Fruit fly (Drosophila melanogaster): ENCODE measurements around the gene mei-P22.
A peak's percentile ranks its signal among the peaks of the same experiment; 100 is the strongest.

Gene mei-P22

dm6 chr3L:7243775-7244438, at the start of gene mei-P22, which contains the start of gene mRpL50:
mei-P22 (plus strand) TSS chr3L:7244388.
mRpL50 (minus strand) TSS chr3L:7243933.
- TF ChIP-seq noc (tag; optimal IDR thresholded peaks at IDR 0.05): no peak

dm6 chr3L:7234212-7234611, 10.0 kb upstream of the mei-P22 start, which contains the start of gene CG14826:
CG14826 (plus strand) TSS chr3L:7234512.
- no peak for TF ChIP-seq noc (tag; optimal IDR thresholded peaks at IDR 0.05)

dm6 chr3L:7238072-7238759, 6.0 kb upstream of the mei-P22 start, which contains the start of the genes CG14829 and BHD:
CG14829 (minus strand) TSS chr3L:7238122.
BHD (plus strand) TSS chr3L:7238542.
- TF ChIP-seq noc (tag; optimal IDR thresholded peaks at IDR 0.05): no peak

DNA sequence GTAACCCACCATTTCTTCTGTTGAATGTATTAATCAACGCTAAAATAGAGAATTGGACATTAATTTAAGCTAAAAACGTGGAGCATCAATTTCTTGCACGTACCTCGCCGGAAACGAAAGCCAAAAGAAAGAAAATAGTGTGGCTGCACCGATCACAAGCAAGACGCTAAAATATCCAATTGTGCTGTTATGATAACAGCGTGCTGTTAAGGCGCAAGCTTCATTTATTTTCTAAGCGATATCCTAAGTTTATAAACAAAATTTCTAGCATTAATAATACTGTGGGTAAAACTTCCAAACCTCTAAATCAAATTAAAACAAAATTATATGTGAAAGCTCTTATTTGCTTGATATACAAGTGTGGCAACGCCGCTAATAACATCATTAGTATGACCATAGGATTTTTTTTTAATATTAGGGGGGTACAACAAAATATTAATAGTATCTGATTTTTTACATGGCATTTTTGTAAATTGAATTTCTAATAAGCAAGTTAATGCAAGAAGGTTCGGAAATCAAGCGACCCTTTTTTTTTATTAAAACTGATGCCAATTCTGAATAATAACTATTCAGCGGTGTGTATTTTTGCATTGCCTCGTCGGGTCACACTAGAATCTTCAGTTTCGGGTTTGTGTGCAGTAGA, 2.9 kb upstream of the mei-P22 start, which contains the start of the genes RpL18 and Neos:
Gene RpL18 (minus strand): TSS at position 135 of the 643 bp plus-strand sequence.
Gene Neos (plus strand): TSS at position 412 of the 643 bp plus-strand sequence.
- TF ChIP-seq noc (tag; optimal IDR thresholded peaks at IDR 0.05): peak; percentile 62

DNA sequence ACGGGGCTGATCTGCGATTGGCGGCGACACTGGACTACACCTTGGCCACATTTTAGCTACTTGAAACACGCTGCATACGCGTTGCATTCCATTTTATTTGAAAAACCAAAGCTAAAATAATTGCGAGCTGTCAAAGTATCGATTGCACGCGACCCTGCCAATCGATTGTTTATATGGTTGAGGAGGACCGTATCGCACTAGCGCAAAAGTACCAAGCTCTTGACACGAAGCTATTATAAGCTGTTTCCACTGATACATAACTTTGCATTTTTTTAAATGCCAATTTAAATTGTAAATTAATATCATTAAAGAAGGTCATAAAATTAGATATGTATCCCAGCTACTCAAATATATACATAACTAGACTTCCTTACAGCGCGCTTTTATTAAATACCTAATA, 5.0 kb downstream of the mei-P22 start, which contains the start of gene Cdc27:
Gene Cdc27 (minus strand): TSS at position 174 of the 400 bp plus-strand sequence.
- no peak for TF ChIP-seq noc (tag; optimal IDR thresholded peaks at IDR 0.05)

- peak; percentile 20 for TF ChIP-seq noc (tag; optimal IDR thresholded peaks at IDR 0.05)
Observed at dm6 chr3L:7250469-7250868, 6.3 kb downstream of the mei-P22 start, which contains the start of gene MED4. MED4 (minus strand) TSS chr3L:7250527.

DNA sequence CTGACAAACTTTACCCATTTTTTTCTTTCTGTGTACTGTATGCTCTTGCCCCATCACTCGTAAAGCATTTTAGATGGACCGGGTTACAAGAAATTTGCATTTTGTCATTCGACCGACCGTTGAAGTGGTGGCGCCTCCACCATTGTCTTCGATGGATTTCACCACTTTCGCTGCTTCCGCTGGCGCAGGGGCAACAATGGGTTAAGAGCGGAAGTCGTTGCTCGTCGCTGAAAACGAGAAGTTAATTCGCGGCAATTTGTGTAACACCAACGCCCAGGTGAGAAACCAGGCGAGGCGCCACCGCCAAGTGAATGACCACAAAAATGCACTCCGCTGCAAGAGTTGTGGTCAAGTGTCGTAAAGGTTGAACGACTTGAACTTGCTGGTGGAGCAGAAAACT, 10.5 kb downstream of the mei-P22 start:
- TF ChIP-seq noc (tag; optimal IDR thresholded peaks at IDR 0.05): no peak

DNA sequence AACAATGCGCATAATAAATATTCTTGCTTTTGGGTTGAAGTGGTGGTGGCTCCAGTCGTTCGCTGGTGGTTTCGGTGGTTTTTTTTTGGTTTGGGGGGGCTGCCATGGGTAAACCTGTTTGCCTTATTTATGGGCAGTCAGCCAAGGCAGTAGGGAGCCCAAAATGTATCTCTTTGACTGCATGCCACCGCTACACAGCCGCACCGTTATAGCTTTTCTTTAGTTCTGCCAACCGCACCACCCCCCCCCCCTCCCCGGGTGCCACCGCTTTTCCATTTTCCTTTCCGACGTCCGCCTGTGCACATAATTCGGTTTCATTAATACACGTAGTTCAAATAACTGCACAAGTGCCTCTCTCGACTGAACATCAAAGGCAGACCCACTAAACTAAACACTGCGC, 14.1 kb downstream of the mei-P22 start:
- TF ChIP-seq noc (tag; optimal IDR thresholded peaks at IDR 0.05): no peak

dm6 chr3L:7262471-7262870, 18.3 kb downstream of the mei-P22 start:
- no peak for TF ChIP-seq noc (tag; optimal IDR thresholded peaks at IDR 0.05)

DNA sequence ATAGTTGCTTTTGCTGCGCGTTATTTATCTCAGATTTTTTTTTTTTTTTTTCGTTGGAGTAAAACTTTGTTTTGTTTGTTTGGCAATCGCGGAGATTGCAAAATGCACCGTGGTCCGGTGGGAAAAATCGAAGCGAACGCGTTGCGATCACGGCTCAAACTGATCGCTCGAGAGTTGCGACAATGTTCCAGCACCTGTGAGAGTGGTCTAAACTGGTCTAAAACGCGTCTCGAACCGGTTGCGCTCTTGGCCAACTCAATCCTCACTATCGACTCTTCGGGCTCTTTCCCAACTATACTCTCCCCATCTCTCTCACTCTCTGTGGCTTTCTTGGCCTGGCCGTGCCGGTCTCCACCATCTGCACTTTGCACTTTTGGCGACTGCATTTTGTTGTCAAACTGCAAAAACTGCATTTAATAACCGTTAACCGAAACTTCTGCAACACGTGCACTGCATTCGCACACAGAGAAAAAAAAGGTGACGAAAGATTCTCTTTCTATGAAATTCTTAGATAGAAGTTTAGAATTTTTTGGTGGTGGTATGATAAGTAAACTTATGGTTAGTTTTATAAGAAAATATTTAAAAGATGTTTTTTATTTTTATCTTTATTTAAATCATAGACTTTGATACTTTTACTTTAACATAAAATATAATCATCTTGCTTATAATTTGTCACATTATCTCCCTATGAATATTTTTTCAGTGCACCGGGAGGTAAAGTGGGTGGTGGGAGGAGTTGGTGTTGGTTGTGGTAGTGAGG, 19.7 kb downstream of the mei-P22 start, which contains the start of gene CG14830:
Gene CG14830 (minus strand): TSS at position 164 of the 760 bp plus-strand sequence.
- no peak for TF ChIP-seq noc (tag; optimal IDR thresholded peaks at IDR 0.05)

DNA sequence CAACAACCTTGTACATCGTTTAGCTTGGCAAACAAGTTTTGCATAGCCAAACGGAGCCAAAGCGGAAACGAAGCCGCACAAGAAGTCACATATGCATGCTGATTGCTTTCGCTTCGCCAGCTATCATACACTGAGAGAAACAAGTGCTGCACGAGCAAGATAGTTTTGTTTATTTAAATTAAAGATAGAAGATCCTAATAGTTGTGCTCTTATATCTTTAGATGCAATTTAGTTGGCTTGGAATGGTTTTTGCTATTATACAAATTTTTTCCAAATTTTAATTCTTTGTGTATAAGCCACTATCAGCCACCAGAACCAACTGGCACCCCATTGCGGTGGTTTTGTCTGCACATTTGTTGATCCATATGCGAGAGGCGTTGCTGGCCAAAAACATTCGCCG, 39.4 kb downstream of the mei-P22 start:
- TF ChIP-seq noc (tag; optimal IDR thresholded peaks at IDR 0.05): no peak
